Fruit fly (Drosophila melanogaster) whole organism, pupa: Measurements from ENCODE around the gene CG13458.

Experiments
- CG10348 ChIP-seq: fragments of 200-800 bp; sonication (Bioruptor generic); IDR thresholded peaks from 2 replicates; pipeline ENCODE4 v1.3.6; 2022; ENCODE audit warnings: missing biosample characterization, missing genetic modification characterization
- CG12605 ChIP-seq: fragments of 200-800 bp; sonication (Bioruptor generic); IDR thresholded peaks from 2 replicates; pipeline ENCODE4 v1.3.6; 2022; ENCODE audit warnings: missing biosample characterization, missing genetic modification characterization
- CG13204 ChIP-seq: fragments of 200-800 bp; sonication (Bioruptor generic); optimal IDR thresholded peaks from 2 replicates; lab custom pipeline; 2018; ENCODE audit warnings: missing biosample characterization, mild to moderate bottlenecking, missing genetic modification characterization, moderate library complexity
- CG14655 ChIP-seq: fragments of 200-800 bp; sonication (Bioruptor generic); optimal IDR thresholded peaks from 3 replicates; lab custom pipeline; 2017; ENCODE audit warnings: mild to moderate bottlenecking, missing biosample characterization, missing genetic modification reagents, missing genetic modification characterization
- CG15710 ChIP-seq: fragments of 200-800 bp; sonication (Bioruptor generic); optimal IDR thresholded peaks from 2 replicates; lab custom pipeline; 2018; ENCODE audit warnings: missing biosample characterization, mild to moderate bottlenecking, missing genetic modification characterization, moderate library complexity
- CG17806 ChIP-seq: fragments of 200-800 bp; sonication (Bioruptor generic); optimal IDR thresholded peaks from 2 replicates; lab custom pipeline; 2018; ENCODE audit warnings: missing biosample characterization, mild to moderate bottlenecking, missing genetic modification characterization, moderate library complexity
- CG32121 ChIP-seq: fragments of 200-800 bp; sonication (Bioruptor generic); IDR thresholded peaks from 2 replicates; pipeline ENCODE4 v1.3.6; 2022; ENCODE audit warnings: missing biosample characterization, missing genetic modification characterization
- CG34367 ChIP-seq: fragments of 200-800 bp; sonication (Bioruptor generic); optimal IDR thresholded peaks from 2 replicates; lab custom pipeline; 2018; ENCODE audit warnings: missing biosample characterization, mild to moderate bottlenecking, missing genetic modification characterization
- CG4496 ChIP-seq: fragments of 200-800 bp; sonication (Bioruptor generic); IDR thresholded peaks from 3 replicates; pipeline ENCODE4 v1.3.6; 2022; ENCODE audit warnings: missing biosample characterization, missing genetic modification characterization
- CG8159 ChIP-seq: fragments of 200-800 bp; sonication (Bioruptor generic); optimal IDR thresholded peaks from 3 replicates; lab custom pipeline; 2018; ENCODE audit warnings: missing biosample characterization, mild to moderate bottlenecking, missing genetic modification characterization, moderate library complexity
- CG8301 ChIP-seq: fragments of 200-800 bp; sonication (Bioruptor generic); optimal IDR thresholded peaks from 2 replicates; lab custom pipeline; 2018; ENCODE audit warnings: missing biosample characterization, mild to moderate bottlenecking, missing genetic modification characterization
- CG9948 ChIP-seq: fragments of 200-800 bp; sonication (Bioruptor generic); optimal IDR thresholded peaks from 2 replicates; lab custom pipeline; 2018; ENCODE audit warnings: missing biosample characterization, mild to moderate bottlenecking, missing genetic modification characterization, moderate library complexity
- D1 ChIP-seq: fragments of 200-800 bp; sonication (Bioruptor generic); optimal IDR thresholded peaks from 2 replicates; lab custom pipeline; 2018; ENCODE audit warnings: missing biosample characterization, mild to moderate bottlenecking, missing genetic modification characterization, moderate library complexity
- EcR ChIP-seq: fragments of 200-800 bp; sonication (Bioruptor generic); optimal IDR thresholded peaks from 3 replicates; lab custom pipeline; 2019; ENCODE audit warnings: missing biosample characterization, missing genetic modification characterization, mild to moderate bottlenecking, moderate library complexity, missing genetic modification reagents
- Ets98B ChIP-seq: fragments of 200-800 bp; sonication (Bioruptor generic); IDR thresholded peaks from 2 replicates; pipeline ENCODE4 v1.3.6; 2022; ENCODE audit warnings: missing biosample characterization, missing genetic modification characterization
- Pif1A ChIP-seq: fragments of 200-800 bp; sonication (Bioruptor generic); optimal IDR thresholded peaks from 3 replicates; lab custom pipeline; 2016; ENCODE audit warnings: missing biosample characterization, missing genetic modification characterization
- Pif1B ChIP-seq: fragments of 200-800 bp; sonication (Bioruptor generic); optimal IDR thresholded peaks from 3 replicates; lab custom pipeline; 2016; ENCODE audit warnings: missing biosample characterization, missing genetic modification characterization
- Snoo ChIP-seq: fragments of 200-800 bp; sonication (Bioruptor generic); optimal IDR thresholded peaks from 3 replicates; lab custom pipeline; 2017; ENCODE audit warnings: missing biosample characterization, mild to moderate bottlenecking, missing genetic modification characterization, inconsistent platforms
- fd96Ca ChIP-seq: fragments of 200-800 bp; sonication (Bioruptor generic); IDR thresholded peaks from 3 replicates; pipeline ENCODE4 v1.3.6; 2022; ENCODE audit warnings: missing biosample characterization, missing genetic modification characterization
- gl ChIP-seq: fragments of 200-800 bp; sonication (Bioruptor generic); optimal IDR thresholded peaks from 2 replicates; lab custom pipeline; 2018; ENCODE audit warnings: missing biosample characterization, mild to moderate bottlenecking, missing genetic modification characterization
- rn ChIP-seq: fragments of 200-800 bp; sonication (Bioruptor generic); IDR thresholded peaks from 2 replicates; pipeline ENCODE4 v1.3.6; 2022; ENCODE audit warnings: missing biosample characterization, missing genetic modification characterization

Gene CG13458

dm6 chr3L:15143638-15144600 is 30.6 kb downstream of the CG13458 start, which contains the start of the genes CG32147 and Pex3:
Gene CG32147, minus strand, starts transcription at chr3L:15144059.
Gene Pex3, plus strand, starts transcription at chr3L:15144355.
- TF ChIP-seq CG17806 (no peak), CG13204 (GFP tag; lab: Kevin White, UChicago) (no peak), CG34367 (tag; lab: Kevin White, UChicago) (no peak), Pif1A (GFP tag; lab: Kevin White, UChicago) (no peak), Ets98B (GFP tag; lab: Robert Waterston, UW) (no peak), CG14655 (GFP tag; lab: Kevin White, UChicago) (no peak), Snoo (tag; lab: Kevin White, UChicago) (no peak), D1 (tag; lab: Kevin White, UChicago) (no peak), fd96Ca (GFP tag; lab: Robert Waterston, UW) (no peak), Pif1B (GFP tag; lab: Kevin White, UChicago) (no peak), CG15710 (no peak), CG8159 (tag; lab: Kevin White, UChicago) (no peak), gl (tag; lab: Kevin White, UChicago) (no peak), CG10348 (GFP tag; lab: Robert Waterston, UW) (no peak), CG12605 (GFP tag; lab: Robert Waterston, UW) (no peak; the same call in 1 of the 2 replicates), CG9948 (tag; lab: Kevin White, UChicago) (no peak), CG8301 (tag; lab: Kevin White, UChicago) (no peak), CG32121 (GFP tag; lab: Robert Waterston, UW) (no peak)

dm6 chr3L:15146643-15147187 is 33.4 kb downstream of the CG13458 start, which contains the start of gene FucTA:
Gene FucTA, plus strand, starts transcription at chr3L:15147137.
- TF ChIP-seq CG12605 (GFP tag; lab: Robert Waterston, UW) (no peak), gl (tag; lab: Kevin White, UChicago) (no peak), Snoo (tag; lab: Kevin White, UChicago) (no peak), CG34367 (tag; lab: Kevin White, UChicago) (no peak), CG14655 (GFP tag; lab: Kevin White, UChicago) (no peak), CG15710 (no peak), Ets98B (GFP tag; lab: Robert Waterston, UW) (no peak), Pif1A (GFP tag; lab: Kevin White, UChicago) (no peak), CG17806 (no peak), CG9948 (tag; lab: Kevin White, UChicago) (no peak), CG10348 (GFP tag; lab: Robert Waterston, UW) (no peak)

- TF ChIP-seq CG32121 (GFP tag; lab: Robert Waterston, UW): no peak
- TF ChIP-seq CG14655 (GFP tag; lab: Kevin White, UChicago): no peak
- no peak for TF ChIP-seq EcR (GFP tag; lab: Kevin White, UChicago)
- no peak for TF ChIP-seq D1 (tag; lab: Kevin White, UChicago)
- TF ChIP-seq CG13204 (GFP tag; lab: Kevin White, UChicago): no peak
- TF ChIP-seq, all 21 proteins: peak for 0
These were observed 36.7 kb downstream of the CG13458 start for dm6 chr3L:15150028-15150427.

dm6 chr3L:15158330-15159114 is 45.2 kb downstream of the CG13458 start, which contains the start of the genes Msh6 and Prp31:
Gene Msh6, minus strand, starts transcription at chr3L:15158562.
Gene Prp31, plus strand, starts transcription at chr3L:15159100.
- TF ChIP-seq Pif1B (GFP tag; lab: Kevin White, UChicago) (no peak), D1 (tag; lab: Kevin White, UChicago) (no peak), Ets98B (GFP tag; lab: Robert Waterston, UW) (no peak; the same call in 1 of the 2 replicates), EcR (GFP tag; lab: Kevin White, UChicago) (no peak), CG10348 (GFP tag; lab: Robert Waterston, UW) (0 out of 2 replicates have a peak, but pooled peaks have one; percentile 23), CG32121 (GFP tag; lab: Robert Waterston, UW) (no peak), CG4496 (peak; percentile 53; the same call in 2 of the 3 replicates), CG14655 (GFP tag; lab: Kevin White, UChicago) (no peak), CG17806 (peak; percentile 65), gl (tag; lab: Kevin White, UChicago) (no peak), Snoo (tag; lab: Kevin White, UChicago) (peak; percentile 44), CG8301 (tag; lab: Kevin White, UChicago) (peak; percentile 62), CG12605 (GFP tag; lab: Robert Waterston, UW) (no peak), CG15710 (peak; percentile 75), fd96Ca (GFP tag; lab: Robert Waterston, UW) (no peak), CG8159 (tag; lab: Kevin White, UChicago) (peak; percentile 76), CG34367 (tag; lab: Kevin White, UChicago) (peak; percentile 66), Pif1A (GFP tag; lab: Kevin White, UChicago) (no peak), CG13204 (GFP tag; lab: Kevin White, UChicago) (no peak), rn (GFP tag; lab: Robert Waterston, UW) (no peak), CG9948 (tag; lab: Kevin White, UChicago) (peak; percentile 75)
- TF ChIP-seq, all 21 proteins: peak for 9
